Worm (Caenorhabditis elegans): Measurements from ENCODE around the gene E02H4.6.

DNA sequence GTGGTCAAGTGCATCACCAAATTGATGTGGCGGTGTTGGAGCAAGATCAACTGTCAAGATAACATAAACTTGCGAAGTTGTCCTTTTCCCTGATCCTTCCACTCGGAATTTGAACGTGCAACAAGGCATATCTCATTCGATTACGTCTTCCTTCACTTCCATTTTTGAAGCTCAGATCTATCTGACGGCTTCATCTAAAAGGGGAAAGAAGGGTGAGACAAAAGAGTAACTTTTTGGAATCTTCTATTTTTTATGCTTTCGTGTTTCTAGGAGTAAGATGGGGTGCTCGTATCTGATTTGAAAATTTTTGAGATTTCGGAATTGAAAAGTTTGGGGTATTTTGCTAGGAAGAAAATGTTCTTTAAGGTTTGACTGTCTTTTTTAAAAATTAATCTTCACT, 15.2 kb upstream of the E02H4.6 start:
- TF ChIP-seq tbx-7 (tag; optimal IDR thresholded peaks at IDR 0.05): no peak
- no peak for TF ChIP-seq unc-42 (tag; optimal IDR thresholded peaks at IDR 0.05)
- no peak for TF ChIP-seq ztf-16 (tag; optimal IDR thresholded peaks at IDR 0.05)
- TF ChIP-seq pag-3 (tag; optimal IDR thresholded peaks at IDR 0.05; ENCODE audit: borderline replicate concordance): no peak
- no peak for TF ChIP-seq sox-4 (tag; optimal IDR thresholded peaks at IDR 0.05)
- no peak for TF ChIP-seq tbx-2 (tag; optimal IDR thresholded peaks at IDR 0.05)
- TF ChIP-seq sox-2 (GFP tag; IDR thresholded peaks at IDR 0.05): no peak
- TF ChIP-seq ceh-30 (tag; optimal IDR thresholded peaks at IDR 0.05): no peak
- TF ChIP-seq ceh-2 (tag; optimal IDR thresholded peaks at IDR 0.05): no peak
- no peak for TF ChIP-seq nhr-11 (tag; optimal IDR thresholded peaks at IDR 0.05)
- TF ChIP-seq pha-2 (tag; optimal IDR thresholded peaks at IDR 0.05): no peak
- TF ChIP-seq che-1 (tag; optimal IDR thresholded peaks at IDR 0.05): no peak
- TF ChIP-seq dmd-4 (tag; optimal IDR thresholded peaks at IDR 0.05; ENCODE audit: borderline replicate concordance): no peak
